Fruit fly (Drosophila melanogaster) whole organism, embryonic: ENCODE results near the gene CG5235.

Source experiments
- CG10959 ChIP-seq: fragments of 200-800 bp; sonication (Bioruptor generic); IDR thresholded peaks from 2 replicates; pipeline ENCODE4 v1.3.6; 2022; ENCODE audit warnings: missing biosample characterization, missing genetic modification characterization
- CG10979 ChIP-seq: fragments of 200-800 bp; sonication (Bioruptor generic); optimal IDR thresholded peaks from 2 replicates; lab custom pipeline; 2018; ENCODE audit warnings: missing biosample characterization, mild to moderate bottlenecking, missing genetic modification characterization, moderate library complexity
- CG11247 ChIP-seq: fragments of 200-800 bp; sonication (Bioruptor generic); IDR thresholded peaks from 2 replicates; pipeline ENCODE4 v1.3.6; 2022; ENCODE audit warnings: missing biosample characterization, missing genetic modification characterization
- CG11398 ChIP-seq: fragments of 200-800 bp; sonication (Bioruptor generic); optimal IDR thresholded peaks from 2 replicates; lab custom pipeline; 2016; ENCODE audit warnings: missing biosample characterization, missing genetic modification characterization
- CG12744 ChIP-seq: fragments of 200-800 bp; sonication (Bioruptor generic); optimal IDR thresholded peaks from 2 replicates; lab custom pipeline; 2016; ENCODE audit warnings: missing biosample characterization, missing genetic modification characterization
- CG13775 ChIP-seq: fragments of 200-800 bp; sonication (Bioruptor generic); optimal IDR thresholded peaks from 3 replicates; lab custom pipeline; 2017; ENCODE audit warnings: missing biosample characterization, mild to moderate bottlenecking, missing genetic modification characterization
- CG14050 ChIP-seq: fragments of 200-800 bp; sonication (Bioruptor generic); IDR thresholded peaks from 3 replicates; pipeline ENCODE4 v1.3.6; 2022; ENCODE audit warnings: missing biosample characterization, missing genetic modification characterization
- CG15269 ChIP-seq: fragments of 200-800 bp; sonication (Bioruptor generic); optimal IDR thresholded peaks from 2 replicates; lab custom pipeline; 2018; ENCODE audit warnings: missing biosample characterization, mild to moderate bottlenecking, missing genetic modification characterization, moderate library complexity
- CG15479 ChIP-seq: fragments of 200-800 bp; sonication (Bioruptor generic); optimal IDR thresholded peaks from 3 replicates; lab custom pipeline; 2019; ENCODE audit warnings: missing biosample characterization, mild to moderate bottlenecking, missing genetic modification characterization, moderate library complexity
- CG16815 ChIP-seq: fragments of 200-800 bp; sonication (Bioruptor generic); optimal IDR thresholded peaks from 3 replicates; lab custom pipeline; 2017; ENCODE audit warnings: missing biosample characterization, mild to moderate bottlenecking, missing genetic modification characterization
- CG16863 ChIP-seq: fragments of 200-800 bp; sonication (Bioruptor generic); optimal IDR thresholded peaks from 3 replicates; lab custom pipeline; 2016; ENCODE audit warnings: missing biosample characterization, missing genetic modification characterization
- CG17186 ChIP-seq: fragments of 200-800 bp; sonication (Bioruptor generic); optimal IDR thresholded peaks from 3 replicates; lab custom pipeline; 2017; ENCODE audit warnings: missing biosample characterization, missing genetic modification reagents, missing genetic modification characterization
- CG2116 ChIP-seq: fragments of 200-800 bp; sonication (Bioruptor generic); optimal IDR thresholded peaks from 3 replicates; lab custom pipeline; 2018; ENCODE audit warnings: missing biosample characterization, mild to moderate bottlenecking, missing genetic modification characterization
- CG30403 ChIP-seq: fragments of 200-800 bp; sonication (Bioruptor generic); optimal IDR thresholded peaks from 3 replicates; lab custom pipeline; 2016; ENCODE audit warnings: missing biosample characterization, missing genetic modification characterization
- CG31388 ChIP-seq: fragments of 200-800 bp; sonication (Bioruptor generic); optimal IDR thresholded peaks from 2 replicates; lab custom pipeline; 2016; ENCODE audit warnings: missing biosample characterization, missing genetic modification characterization
- CG3847 ChIP-seq: fragments of 200-800 bp; sonication (Bioruptor generic); IDR thresholded peaks from 2 replicates; pipeline ENCODE4 v1.3.6; 2022; ENCODE audit warnings: missing biosample characterization, missing genetic modification characterization
- CG4328 ChIP-seq: fragments of 200-800 bp; sonication (Bioruptor generic); optimal IDR thresholded peaks from 3 replicates; lab custom pipeline; 2017; ENCODE audit warnings: missing biosample characterization, missing genetic modification reagents, missing genetic modification characterization
- CG4617 ChIP-seq: fragments of 200-800 bp; sonication (Bioruptor generic); optimal IDR thresholded peaks from 3 replicates; lab custom pipeline; 2016; ENCODE audit warnings: missing biosample characterization, missing genetic modification characterization, borderline replicate concordance
- CG5180 ChIP-seq: fragments of 200-800 bp; sonication (Bioruptor generic); optimal IDR thresholded peaks from 3 replicates; lab custom pipeline; 2017; ENCODE audit warnings: missing biosample characterization, missing genetic modification characterization, mild to moderate bottlenecking, moderate library complexity, missing genetic modification reagents
- CG8359 ChIP-seq: fragments of 200-800 bp; sonication (Bioruptor generic); optimal IDR thresholded peaks from 2 replicates; lab custom pipeline; 2017; ENCODE audit warnings: missing biosample characterization, mild to moderate bottlenecking, missing genetic modification characterization, borderline replicate concordance
- CG8765 ChIP-seq: fragments of 200-800 bp; sonication (Bioruptor generic); IDR thresholded peaks from 2 replicates; pipeline ENCODE4 v1.3.6; 2022; ENCODE audit warnings: missing biosample characterization, missing genetic modification characterization
- CG9797 ChIP-seq: fragments of 200-800 bp; sonication (Bioruptor generic); optimal IDR thresholded peaks from 3 replicates; lab custom pipeline; 2018; ENCODE audit warnings: missing biosample characterization, mild to moderate bottlenecking, missing genetic modification characterization
- CG9817 ChIP-seq: fragments of 200-800 bp; sonication (Bioruptor generic); optimal IDR thresholded peaks from 2 replicates; lab custom pipeline; 2018; ENCODE audit warnings: missing biosample characterization, mild to moderate bottlenecking, missing genetic modification characterization, moderate library complexity
- CG9932 ChIP-seq: fragments of 200-800 bp; sonication (Bioruptor generic); IDR thresholded peaks from 2 replicates; pipeline ENCODE4 v1.3.6; 2022; ENCODE audit warnings: missing biosample characterization, missing genetic modification characterization
- Fer2 ChIP-seq: fragments of 200-800 bp; sonication (Bioruptor generic); optimal IDR thresholded peaks from 2 replicates; lab custom pipeline; 2018; ENCODE audit warnings: missing biosample characterization, mild to moderate bottlenecking, missing genetic modification characterization, moderate library complexity
- Gsc ChIP-seq: fragments of 200-800 bp; sonication (Bioruptor generic); IDR thresholded peaks from 2 replicates; pipeline ENCODE4 v1.3.6; 2022; ENCODE audit warnings: missing biosample characterization, missing genetic modification characterization
- H15 ChIP-seq: fragments of 200-800 bp; sonication (Bioruptor generic); IDR thresholded peaks from 3 replicates; pipeline ENCODE4 v1.3.6; 2022; ENCODE audit warnings: missing biosample characterization, missing genetic modification characterization
- Hand ChIP-seq: fragments of 200-800 bp; sonication (Bioruptor generic); optimal IDR thresholded peaks from 2 replicates; lab custom pipeline; 2017; ENCODE audit warnings: mild to moderate bottlenecking, missing biosample characterization, missing genetic modification reagents, missing genetic modification characterization
- Hey ChIP-seq: fragments of 200-800 bp; sonication (Bioruptor generic); optimal IDR thresholded peaks from 3 replicates; lab custom pipeline; 2018; ENCODE audit warnings: missing biosample characterization, mild to moderate bottlenecking, missing genetic modification characterization
- Hr78 ChIP-seq, 2 experiments: fragments of 200-800 bp in 1 of 2; fragments of >200 bp in 1 of 2; sonication (Bioruptor generic) in 1 of 2; optimal IDR thresholded peaks; 2 replicates each; lab custom pipeline; 2017 to 2019; ENCODE audit warnings: missing biosample characterization in 2 of 2, missing genetic modification characterization in 2 of 2, mild to moderate bottlenecking in 1 of 2, moderate library complexity in 1 of 2
- MTF-1 ChIP-seq: fragments of 200-800 bp; sonication (Bioruptor generic); optimal IDR thresholded peaks from 2 replicates; lab custom pipeline; 2018; ENCODE audit warnings: missing biosample characterization, mild to moderate bottlenecking, missing genetic modification characterization, borderline replicate concordance
- Nf-YC ChIP-seq: fragments of 200-800 bp; optimal IDR thresholded peaks from 3 replicates; lab custom pipeline; 2019; ENCODE audit warnings: missing biosample characterization, mild to moderate bottlenecking, missing genetic modification characterization, moderate library complexity
- Sox102F ChIP-seq: fragments of 200-800 bp; sonication (Bioruptor generic); optimal IDR thresholded peaks from 2 replicates; lab custom pipeline; 2018; ENCODE audit warnings: missing biosample characterization, mild to moderate bottlenecking, missing genetic modification characterization, moderate library complexity
- Xbp1 ChIP-seq: fragments of 200-800 bp; sonication (Bioruptor generic); optimal IDR thresholded peaks from 3 replicates; lab custom pipeline; 2016; ENCODE audit warnings: missing biosample characterization, mild to moderate bottlenecking, missing genetic modification characterization
- aop ChIP-seq: fragments of 200-800 bp; sonication (Bioruptor generic); IDR thresholded peaks from 2 replicates; pipeline ENCODE4 v1.3.6; 2022; ENCODE audit warnings: missing biosample characterization, missing genetic modification characterization
- bcd ChIP-seq: fragments of 200-800 bp; sonication (Bioruptor generic); optimal IDR thresholded peaks from 2 replicates; lab custom pipeline; 2017; ENCODE audit warnings: missing biosample characterization, mild to moderate bottlenecking, missing genetic modification characterization
- fd96Cb ChIP-seq: fragments of 200-800 bp; sonication (Bioruptor generic); optimal IDR thresholded peaks from 2 replicates; lab custom pipeline; 2018; ENCODE audit warnings: missing biosample characterization, mild to moderate bottlenecking, missing genetic modification characterization, moderate library complexity
- her ChIP-seq: fragments of 200-800 bp; sonication (Bioruptor generic); optimal IDR thresholded peaks from 2 replicates; lab custom pipeline; 2016; ENCODE audit warnings: missing biosample characterization, missing genetic modification characterization
- klu ChIP-seq: fragments of 200-800 bp; sonication (Bioruptor generic); IDR thresholded peaks from 2 replicates; pipeline ENCODE4 v1.3.6; 2022; ENCODE audit warnings: missing biosample characterization, missing genetic modification characterization
- knrl ChIP-seq: fragments of 200-800 bp; sonication (Bioruptor generic); IDR thresholded peaks from 3 replicates; pipeline ENCODE4 v1.3.6; 2022; ENCODE audit warnings: missing biosample characterization, missing genetic modification characterization; ENCODE audit not compliant: partially characterized antibody
- pho ChIP-seq: fragments of 200-800 bp; sonication (Bioruptor generic); optimal IDR thresholded peaks from 2 replicates; lab custom pipeline; 2016; ENCODE audit warnings: missing biosample characterization, missing genetic modification characterization
- pita ChIP-seq: fragments of 200-800 bp; sonication (Bioruptor generic); optimal IDR thresholded peaks from 2 replicates; lab custom pipeline; 2017; ENCODE audit warnings: missing biosample characterization, mild to moderate bottlenecking, missing genetic modification characterization
- pzg ChIP-seq: fragments of 200-800 bp; sonication (Bioruptor generic); optimal IDR thresholded peaks from 3 replicates; lab custom pipeline; 2018; ENCODE audit warnings: missing biosample characterization, mild to moderate bottlenecking, missing genetic modification characterization, moderate library complexity
- repo ChIP-seq: fragments of 200-800 bp; sonication (Bioruptor generic); optimal IDR thresholded peaks from 2 replicates; lab custom pipeline; 2016; ENCODE audit warnings: missing biosample characterization, missing genetic modification characterization
- sob ChIP-seq: fragments of 200-800 bp; sonication (Bioruptor generic); IDR thresholded peaks from 2 replicates; pipeline ENCODE4 v1.3.6; 2022; ENCODE audit warnings: missing biosample characterization, missing genetic modification characterization
- tio ChIP-seq: fragments of 200-800 bp; sonication (Bioruptor generic); optimal IDR thresholded peaks from 2 replicates; lab custom pipeline; 2017; ENCODE audit warnings: missing biosample characterization, missing genetic modification characterization, inconsistent platforms
- twi ChIP-seq: fragments of 200-800 bp; optimal IDR thresholded peaks from 2 replicates; lab custom pipeline; 2019; ENCODE audit warnings: missing biosample characterization, mild to moderate bottlenecking, missing genetic modification characterization, moderate library complexity
- unpg ChIP-seq: fragments of 200-800 bp; sonication (Bioruptor generic); optimal IDR thresholded peaks from 3 replicates; lab custom pipeline; 2018; ENCODE audit warnings: missing biosample characterization, mild to moderate bottlenecking, missing genetic modification characterization, moderate library complexity
- zfh2 ChIP-seq: fragments of 200-800 bp; sonication (Bioruptor generic); optimal IDR thresholded peaks from 2 replicates; lab custom pipeline; 2016; ENCODE audit warnings: missing biosample characterization, missing genetic modification characterization

The CG5235 gene

dm6 chr3L:16128973-16129745 is 39.0 kb upstream of the CG5235 start, which contains the start of gene SsRbeta (continued):
- TF ChIP-seq Xbp1 (peak; percentile 48), CG12744 (no peak), CG30403 (GFP tag; lab: Kevin White, UChicago) (peak; percentile 55), CG31388 (GFP tag; lab: Kevin White, UChicago) (no peak), CG10959 (no peak), her (GFP tag; lab: Kevin White, UChicago) (no peak), klu (GFP tag; lab: Robert Waterston, UW) (no peak), CG11398 (no peak), repo (GFP tag; lab: Kevin White, UChicago) (no peak), CG16815 (GFP tag; lab: Kevin White, UChicago) (no peak), twi (no peak), CG9797 (peak; percentile 50), CG8765 (GFP tag; lab: Robert Waterston, UW) (no peak), CG9817 (tag; lab: Kevin White, UChicago) (no peak), Hey (tag; lab: Kevin White, UChicago) (no peak), pzg (GFP tag; lab: Kevin White, UChicago) (peak; percentile 91), tio (GFP tag; lab: Kevin White, UChicago) (peak; percentile 33), CG11247 (GFP tag; lab: Robert Waterston, UW) (peak; percentile 56), aop (GFP tag; lab: Robert Waterston, UW) (0 out of 2 replicates have a peak, but pooled peaks have one; percentile 4), Gsc (GFP tag; lab: Robert Waterston, UW) (no peak), H15 (GFP tag; lab: Robert Waterston, UW) (peak; percentile 51; the same call in 2 of the 3 replicates), CG3847 (peak; percentile 23; the same call in 1 of the 2 replicates), CG17186 (GFP tag; lab: Kevin White, UChicago) (peak; percentile 49), Hand (GFP tag; lab: Kevin White, UChicago) (no peak), CG4328 (GFP tag; lab: Kevin White, UChicago) (peak; percentile 44), pita (GFP tag; lab: Kevin White, UChicago) (peak; percentile 34), knrl (GFP tag; lab: Robert Waterston, UW) (peak; percentile 76), CG14050 (no peak; the same call in 2 of the 3 replicates), CG9932 (GFP tag; lab: Robert Waterston, UW) (peak; percentile 76), CG2116 (peak; percentile 56), CG16863 (GFP tag; lab: Kevin White, UChicago) (no peak), CG15269 (tag; lab: Kevin White, UChicago) (peak; percentile 36), fd96Cb (tag; lab: Kevin White, UChicago) (no peak), CG10979 (tag; lab: Kevin White, UChicago) (no peak), CG8359 (GFP tag; lab: Kevin White, UChicago) (no peak), unpg (peak; percentile 36), Hr78 (GFP tag; optimal IDR thresholded peaks at IDR 0.05; lab: Kevin White, UChicago) (no peak), CG4617 (GFP tag; lab: Kevin White, UChicago) (no peak), CG15479 (GFP tag; lab: Kevin White, UChicago) (no peak), CG5180 (peak; percentile 13), Sox102F (GFP tag; lab: Kevin White, UChicago) (peak; percentile 51), MTF-1 (GFP tag; lab: Kevin White, UChicago) (no peak), sob (GFP tag; lab: Robert Waterston, UW) (peak; percentile 44), bcd (GFP tag; lab: Kevin White, UChicago) (no peak), Fer2 (peak; percentile 26), pho (GFP tag; lab: Kevin White, UChicago) (no peak), Nf-YC (tag; lab: Kevin White, UChicago) (no peak), zfh2 (GFP tag; lab: Kevin White, UChicago) (no peak), CG13775 (peak; percentile 67)
